Worm (Caenorhabditis elegans): ENCODE measurements around the gene C08G5.7.

ce11 chrII:764385-764784, 734 bp downstream of the C08G5.7 start:
- no peak for TF ChIP-seq ces-1 (GFP tag; optimal IDR thresholded peaks at IDR 0.05)
- TF ChIP-seq unc-39 (tag; optimal IDR thresholded peaks at IDR 0.05): no peak
- TF ChIP-seq rbr-2 (tag; optimal IDR thresholded peaks at IDR 0.05): no peak
- TF ChIP-seq Y105C5A.15 (GFP tag; IDR thresholded peaks at IDR 0.05): no peak
- TF ChIP-seq zip-11 (GFP tag; IDR thresholded peaks at IDR 0.05): no peak
